Fruit fly (Drosophila melanogaster) whole organism: ENCODE results near the gene CG31431.

Source experiments
- CG8478 ChIP-seq: fragments of >200 bp; optimal IDR thresholded peaks from 2 replicates; lab custom pipeline; 2018; ENCODE audit warnings: inconsistent platforms
- Dll ChIP-seq: fragments of >200 bp; optimal IDR thresholded peaks from 2 replicates; lab custom pipeline; 2017
- EcR ChIP-seq, 2 experiments: fragments of >200 bp; optimal IDR thresholded peaks; 2 replicates each; lab custom pipeline; 2017; ENCODE audit warnings: missing biosample characterization in 2 of 2, missing genetic modification characterization in 2 of 2, missing genetic modification reagents in 2 of 2
- pan ChIP-seq: fragments of >200 bp; optimal IDR thresholded peaks from 2 replicates; lab custom pipeline; 2017
- psq ChIP-seq: fragments of >200 bp; optimal IDR thresholded peaks from 2 replicates; lab custom pipeline; 2017
- usp ChIP-seq: fragments of >200 bp; optimal IDR thresholded peaks from 2 replicates; lab custom pipeline; 2017; ENCODE audit warnings: missing biosample characterization, missing genetic modification characterization, mixed read lengths

The CG31431 gene

DNA sequence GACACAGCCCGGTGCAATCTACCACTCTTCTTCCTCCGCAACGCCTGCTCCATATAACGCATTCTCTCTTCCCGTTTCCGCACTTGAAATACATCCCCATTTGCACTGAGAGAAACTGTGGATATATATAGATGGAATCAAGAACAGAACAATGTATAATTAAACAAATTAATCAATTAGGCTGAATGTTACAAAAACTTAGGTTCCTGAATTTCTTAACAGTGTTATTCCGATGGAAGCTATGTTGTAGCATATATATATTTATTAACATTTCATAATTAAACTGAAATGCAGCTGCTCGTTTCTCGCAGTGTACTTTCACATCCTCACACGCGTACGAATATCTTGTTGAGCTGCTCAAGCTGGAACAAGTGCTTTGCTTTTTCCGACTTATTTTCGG lies 11.0 kb upstream of the CG31431 start:
- TF ChIP-seq CG8478 (lab: Kevin White, UChicago) = no peak
- TF ChIP-seq usp (GFP tag; lab: Kevin White, UChicago) = no peak
- no peak for TF ChIP-seq pan (lab: Kevin White, UChicago)
- no peak for TF ChIP-seq psq (lab: Kevin White, UChicago)
- no peak for TF ChIP-seq Dll (lab: Kevin White, UChicago)
- TF ChIP-seq EcR (GFP tag; optimal IDR thresholded peaks at IDR 0.05; lab: Kevin White, UChicago) = no peak

DNA sequence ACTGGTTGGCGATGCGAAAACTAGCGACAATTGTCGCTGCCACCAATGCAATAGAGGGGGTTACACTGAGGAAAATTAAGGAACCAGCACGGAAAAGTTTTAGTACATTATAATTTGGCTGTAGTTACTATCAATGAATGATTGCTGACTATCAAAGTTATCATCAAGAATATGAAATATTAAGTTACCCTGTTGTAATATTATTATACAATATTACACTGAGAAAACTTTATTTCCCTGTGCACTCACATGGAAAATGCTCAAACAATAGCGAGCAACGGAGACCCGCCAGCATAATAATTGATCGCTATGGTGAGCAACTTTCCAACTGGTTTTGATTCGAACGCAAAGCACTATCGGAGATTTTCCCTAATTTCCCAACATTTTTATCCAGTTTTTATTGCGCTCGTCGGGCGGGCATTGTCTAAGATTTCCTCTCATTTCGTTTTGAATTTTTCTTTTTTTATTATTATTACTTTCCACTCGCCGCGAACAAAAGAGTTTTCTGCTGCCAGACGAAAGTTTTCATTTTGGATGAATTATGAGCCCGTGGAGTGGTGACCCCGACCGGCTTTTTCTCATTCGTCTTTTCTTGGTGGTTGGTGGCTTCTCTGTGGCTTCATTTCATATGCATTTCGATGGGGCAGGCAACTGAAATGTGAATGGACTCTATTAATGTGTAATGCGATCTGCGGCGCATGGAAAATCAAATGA lies 8.2 kb upstream of the CG31431 start:
- TF ChIP-seq CG8478 (lab: Kevin White, UChicago) (no peak), Dll (lab: Kevin White, UChicago) (no peak), usp (GFP tag; lab: Kevin White, UChicago) (no peak), psq (lab: Kevin White, UChicago) (no peak), pan (lab: Kevin White, UChicago) (no peak), EcR (GFP tag; optimal IDR thresholded peaks at IDR 0.05; lab: Kevin White, UChicago) (no peak)

DNA sequence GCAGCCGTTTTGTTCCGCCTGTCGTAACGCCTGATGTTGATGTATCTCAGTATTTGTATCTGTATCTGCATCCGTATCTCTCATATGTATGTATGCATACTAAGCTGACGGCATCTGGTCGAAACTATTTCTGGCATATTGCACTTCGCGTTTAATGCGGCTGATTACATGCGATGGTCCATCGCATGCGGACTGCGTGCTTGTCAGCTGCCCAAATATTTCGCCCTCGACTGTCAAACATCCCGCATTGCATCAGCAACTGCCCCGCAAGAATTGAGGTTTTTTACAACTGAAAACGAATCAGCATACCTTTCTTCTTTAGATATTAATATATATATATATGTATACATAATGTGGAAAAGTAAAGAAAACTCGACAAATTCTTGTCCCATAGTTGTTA lies 7.6 kb upstream of the CG31431 start:
- TF ChIP-seq usp (GFP tag; lab: Kevin White, UChicago) = no peak
- TF ChIP-seq CG8478 (lab: Kevin White, UChicago) = no peak
- no peak for TF ChIP-seq pan (lab: Kevin White, UChicago)
- no peak for TF ChIP-seq EcR (GFP tag; optimal IDR thresholded peaks at IDR 0.05; lab: Kevin White, UChicago)
- no peak for TF ChIP-seq Dll (lab: Kevin White, UChicago)
- TF ChIP-seq psq (lab: Kevin White, UChicago) = no peak

DNA sequence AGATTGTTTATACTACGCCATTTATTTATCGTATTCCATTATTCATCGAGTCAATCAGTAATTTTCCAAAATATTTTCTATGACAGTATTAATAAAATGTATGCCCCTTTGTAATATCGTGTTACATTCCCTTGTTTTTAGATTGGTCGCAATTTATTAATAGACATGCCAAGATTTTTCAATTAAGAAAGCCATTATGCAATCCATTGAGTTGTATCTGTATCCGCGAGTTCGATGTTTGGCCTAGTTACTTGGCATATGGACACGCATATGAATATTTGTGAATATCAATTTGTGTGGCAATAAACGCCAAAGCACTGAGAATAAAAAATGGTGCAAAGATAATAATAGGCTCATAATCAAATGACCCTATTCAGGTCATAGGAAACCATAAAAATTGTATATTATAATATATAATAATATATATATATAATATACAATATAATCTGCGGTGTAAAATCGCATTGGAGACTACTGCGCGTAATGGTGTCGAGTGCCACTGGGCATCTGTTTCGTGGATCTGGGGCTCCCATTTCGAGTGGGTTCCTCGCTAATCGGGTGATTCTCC lies 6.6 kb upstream of the CG31431 start:
- no peak for TF ChIP-seq psq (lab: Kevin White, UChicago)
- TF ChIP-seq EcR (GFP tag; optimal IDR thresholded peaks at IDR 0.05; lab: Kevin White, UChicago) = no peak
- TF ChIP-seq CG8478 (lab: Kevin White, UChicago) = no peak
- TF ChIP-seq pan (lab: Kevin White, UChicago) = no peak
- TF ChIP-seq Dll (lab: Kevin White, UChicago) = no peak
- TF ChIP-seq usp (GFP tag; lab: Kevin White, UChicago) = no peak

dm6 chr3R:21864484-21864883 lies 6.0 kb upstream of the CG31431 start:
- TF ChIP-seq EcR (GFP tag; optimal IDR thresholded peaks at IDR 0.05; lab: Kevin White, UChicago) (no peak), psq (lab: Kevin White, UChicago) (no peak)

DNA sequence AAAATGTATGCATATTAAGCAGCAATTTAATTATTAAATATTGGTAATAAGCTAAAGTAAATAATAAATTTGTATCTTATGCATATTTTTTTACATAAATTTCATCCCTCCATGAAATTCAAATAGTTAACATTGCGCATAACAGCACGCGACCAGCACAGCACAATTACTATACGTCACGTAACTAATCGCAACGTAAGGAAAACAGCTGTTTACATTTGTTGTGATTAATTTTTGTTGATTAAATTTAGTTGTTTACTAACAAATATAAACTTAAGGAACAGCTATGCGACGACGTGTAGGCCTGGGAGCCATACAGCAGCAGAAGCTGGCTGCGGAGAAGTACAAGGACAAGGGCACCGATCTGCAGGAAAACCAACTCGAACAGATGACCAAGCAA lies 5.5 kb upstream of the CG31431 start, which contains the start of gene lsn:
lsn (plus strand) TSS at position 177 of the 400 bp plus-strand sequence.
- TF ChIP-seq Dll (lab: Kevin White, UChicago) (no peak), CG8478 (lab: Kevin White, UChicago) (no peak), EcR (GFP tag; optimal IDR thresholded peaks at IDR 0.05; lab: Kevin White, UChicago) (no peak), psq (lab: Kevin White, UChicago) (no peak), pan (lab: Kevin White, UChicago) (no peak), usp (GFP tag; lab: Kevin White, UChicago) (no peak)

dm6 chr3R:21867819-21868218 lies 2.7 kb upstream of the CG31431 start, which contains the start of the genes CG6569 and Cby:
CG6569 (minus strand) TSS chr3R:21867919.
Cby (plus strand) TSS chr3R:21868003.
- TF ChIP-seq CG8478 (lab: Kevin White, UChicago) (no peak), pan (lab: Kevin White, UChicago) (no peak), psq (lab: Kevin White, UChicago) (no peak), Dll (lab: Kevin White, UChicago) (no peak), EcR (GFP tag; optimal IDR thresholded peaks at IDR 0.05; lab: Kevin White, UChicago) (no peak), usp (GFP tag; lab: Kevin White, UChicago) (no peak)

dm6 chr3R:21869464-21870100 lies 899 bp upstream of the CG31431 start, which contains the start of gene CG31174:
CG31174 (minus strand) TSS chr3R:21869514.
- TF ChIP-seq CG8478 (lab: Kevin White, UChicago) (no peak), EcR (GFP tag; optimal IDR thresholded peaks at IDR 0.05; lab: Kevin White, UChicago) (no peak), Dll (lab: Kevin White, UChicago) (no peak), psq (lab: Kevin White, UChicago) (no peak), pan (lab: Kevin White, UChicago) (no peak), usp (GFP tag; lab: Kevin White, UChicago) (no peak)

DNA sequence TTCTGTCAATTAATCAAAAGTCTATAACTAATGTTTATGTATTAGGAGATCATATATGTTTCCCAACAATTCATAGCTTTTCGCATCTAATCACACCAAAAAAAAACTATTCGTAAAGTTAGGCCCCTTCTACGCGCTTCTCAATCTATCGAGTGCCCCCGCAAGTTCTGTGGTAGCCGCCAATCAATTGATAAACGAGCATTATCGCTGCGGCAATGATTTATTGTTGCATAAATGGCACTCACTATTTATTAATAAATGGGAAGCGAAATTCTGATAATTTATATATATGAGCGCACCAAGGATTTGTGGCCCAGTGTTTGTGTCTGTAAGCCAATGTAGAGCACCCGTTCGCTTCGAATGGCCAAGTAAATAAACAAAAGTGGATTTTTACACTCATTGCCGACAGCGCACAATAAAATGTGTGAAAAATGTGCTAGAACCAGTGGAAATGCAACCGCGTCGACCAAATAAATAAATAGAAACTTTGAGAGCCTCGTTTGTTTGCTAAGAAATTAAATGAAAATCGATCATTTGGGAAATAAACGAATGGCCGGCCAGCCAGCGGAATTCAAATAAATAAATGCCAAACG lies 963 bp downstream of the CG31431 start:
- TF ChIP-seq EcR (GFP tag; optimal IDR thresholded peaks at IDR 0.05; lab: Kevin White, UChicago) (no peak), CG8478 (lab: Kevin White, UChicago) (no peak), Dll (lab: Kevin White, UChicago) (no peak), psq (lab: Kevin White, UChicago) (no peak), usp (GFP tag; lab: Kevin White, UChicago) (no peak), pan (lab: Kevin White, UChicago) (no peak)

DNA sequence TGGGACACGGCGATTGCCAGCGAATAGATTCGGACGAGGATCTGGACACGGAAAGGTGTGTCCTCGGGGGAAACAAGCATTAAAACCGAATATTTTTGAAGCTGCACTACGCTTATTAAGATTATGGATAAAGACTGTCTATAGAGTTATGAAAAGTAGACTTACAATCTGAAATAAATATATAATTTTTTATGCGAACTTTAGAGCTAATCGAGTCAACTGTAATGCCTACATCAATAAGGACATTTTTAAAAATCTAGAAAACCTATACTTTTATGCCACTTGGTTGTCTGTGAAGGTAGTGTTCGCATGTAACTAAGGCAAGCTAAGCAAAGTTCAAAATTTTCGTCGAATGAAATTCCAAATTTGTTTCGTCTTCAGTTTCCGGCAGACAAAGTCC lies 3.0 kb downstream of the CG31431 start, which contains the start of gene CG31178:
CG31178 (plus strand) TSS at position 301 of the 400 bp plus-strand sequence.
- TF ChIP-seq Dll (lab: Kevin White, UChicago) = no peak
- no peak for TF ChIP-seq pan (lab: Kevin White, UChicago)
- TF ChIP-seq psq (lab: Kevin White, UChicago) = no peak
- TF ChIP-seq usp (GFP tag; lab: Kevin White, UChicago) = no peak
- TF ChIP-seq EcR (GFP tag; optimal IDR thresholded peaks at IDR 0.05; lab: Kevin White, UChicago) = no peak
